Worm (Caenorhabditis elegans): ENCODE measurements around the gene fdgt-2.

ce11 chrII:8456094-8456493 is 38.7 kb downstream of the fdgt-2 start, which contains the start of gene F22B5.6:
- no peak for TF ChIP-seq ceh-82 (tag; optimal IDR thresholded peaks at IDR 0.05)
- TF ChIP-seq ZK546.5 (tag; optimal IDR thresholded peaks at IDR 0.05), result no peak
- no peak for TF ChIP-seq fos-1 (tag; optimal IDR thresholded peaks at IDR 0.05)
- no peak for TF ChIP-seq aly-2 (tag; optimal IDR thresholded peaks at IDR 0.05)
- no peak for TF ChIP-seq skn-1 (tag; optimal IDR thresholded peaks at IDR 0.05)
- TF ChIP-seq ztf-11 (tag; optimal IDR thresholded peaks at IDR 0.05), result no peak

Measured in whole organism, L3 larva.